Fruit fly (Drosophila melanogaster) whole organism, embryonic: Measurements from ENCODE around the gene Dus3.

Experiments
- CG12769 ChIP-seq: fragments of 200-800 bp; sonication (Bioruptor generic); optimal IDR thresholded peaks from 2 replicates; lab custom pipeline; 2019; ENCODE audit warnings: missing biosample characterization, mild to moderate bottlenecking, missing genetic modification characterization, moderate library complexity
- CG17912 ChIP-seq: fragments of 200-800 bp; sonication (Bioruptor generic); optimal IDR thresholded peaks from 2 replicates; lab custom pipeline; 2018; ENCODE audit warnings: missing biosample characterization, mild to moderate bottlenecking, missing genetic modification characterization
- CG30403 ChIP-seq: fragments of 200-800 bp; sonication (Bioruptor generic); optimal IDR thresholded peaks from 3 replicates; lab custom pipeline; 2016; ENCODE audit warnings: missing biosample characterization, missing genetic modification characterization
- CG3847 ChIP-seq: fragments of 200-800 bp; sonication (Bioruptor generic); IDR thresholded peaks from 2 replicates; pipeline ENCODE4 v1.3.6; 2022; ENCODE audit warnings: missing biosample characterization, missing genetic modification characterization
- CG7745 ChIP-seq: fragments of 200-800 bp; sonication (Bioruptor generic); optimal IDR thresholded peaks from 2 replicates; lab custom pipeline; 2018; ENCODE audit warnings: missing biosample characterization, mild to moderate bottlenecking, missing genetic modification characterization, moderate library complexity
- HHEX ChIP-seq: fragments of 200-800 bp; sonication (Bioruptor generic); optimal IDR thresholded peaks from 3 replicates; lab custom pipeline; 2017; ENCODE audit warnings: missing biosample characterization, mild to moderate bottlenecking, missing genetic modification characterization, missing genetic modification reagents
- da ChIP-seq: fragments of 200-800 bp; sonication (Bioruptor generic); optimal IDR thresholded peaks from 2 replicates; lab custom pipeline; 2016; ENCODE audit warnings: missing biosample characterization, missing genetic modification characterization
- nom ChIP-seq: fragments of 200-800 bp; sonication (Bioruptor generic); optimal IDR thresholded peaks from 2 replicates; lab custom pipeline; 2017; ENCODE audit warnings: missing biosample characterization, missing genetic modification characterization, mild to moderate bottlenecking, moderate library complexity, missing genetic modification reagents
- ttk ChIP-seq: fragments of 200-800 bp; sonication (Bioruptor generic); IDR thresholded peaks from 2 replicates; pipeline ENCODE4 v2.1.2; 2022; ENCODE audit warnings: missing biosample characterization, missing genetic modification characterization

- no peak for TF ChIP-seq HHEX (GFP tag; lab: Kevin White, UChicago)
- no peak for TF ChIP-seq ttk (GFP tag; lab: Robert Waterston, UW)
- TF ChIP-seq CG12769 (tag; lab: Kevin White, UChicago): no peak
- no peak for TF ChIP-seq CG17912 (GFP tag; lab: Kevin White, UChicago)
- TF ChIP-seq CG3847: no peak
- no peak for TF ChIP-seq CG30403 (GFP tag; lab: Kevin White, UChicago)
- no peak for TF ChIP-seq da (GFP tag; lab: Kevin White, UChicago)
- TF ChIP-seq CG7745 (tag; lab: Kevin White, UChicago): no peak
- TF ChIP-seq nom (GFP tag; lab: Kevin White, UChicago): no peak
Observed at dm6 chr2L:19750571-19750970, 8.1 kb upstream of the Dus3 start.
